Worm (Caenorhabditis elegans): ENCODE results near the gene R09D1.12.

DNA sequence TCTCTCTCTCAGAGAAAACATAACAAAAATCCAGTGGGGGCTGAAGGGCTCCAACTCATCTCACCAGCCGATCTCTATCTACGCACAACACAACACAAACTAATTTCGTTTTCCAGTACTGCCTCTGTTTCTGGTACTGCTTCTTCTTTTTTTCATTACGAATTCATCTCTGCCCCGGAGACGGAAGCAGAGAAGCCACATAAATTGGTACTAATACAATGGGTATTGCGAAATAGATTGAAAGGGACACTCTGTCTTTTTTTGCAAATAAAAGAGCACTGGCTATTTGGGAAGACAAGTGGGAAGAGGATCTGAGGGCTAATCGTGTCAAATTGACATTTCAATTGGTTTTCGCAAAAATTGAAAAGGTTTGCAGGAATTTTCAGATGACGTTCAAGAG is 45.2 kb upstream of the R09D1.12 start:
- TF ChIP-seq him-1 (tag; optimal IDR thresholded peaks at IDR 0.05) (no peak), dao-5 (tag; optimal IDR thresholded peaks at IDR 0.05) (no peak)
